Fruit fly (Drosophila melanogaster) Kc167 (cell line): ENCODE results near the gene CG31157.

Source experiments
- Myc ChIP-seq: fragments of >200 bp; optimal IDR thresholded peaks from 2 replicates; lab custom pipeline; 2017; ENCODE audit warnings: missing external identifiers
- Sin3A ChIP-seq: fragments of >200 bp; optimal IDR thresholded peaks from 2 replicates; lab custom pipeline; 2018; ENCODE audit warnings: missing external identifiers

- TF ChIP-seq Myc (no peak), Sin3A (lab: Kevin White, UChicago) (no peak)
Measured at dm6 chr3R:13044459-13044858, 3.1 kb upstream of the CG31157 start, which contains the start of gene Hsc70-2.
